Worm (Caenorhabditis elegans) whole organism, mixed stage, embryonic: Measurements from ENCODE around the gene acs-7.

Experiments used
- M03D4.4 ChIP-seq: sonication (generic microtip); optimal IDR thresholded peaks from 2 replicates; lab custom pipeline; 2017; ENCODE audit warnings: mild to moderate bottlenecking, missing genetic modification characterization, missing compliant biosample characterization
- ceh-39 ChIP-seq: fragments of 150-350 bp; optimal IDR thresholded peaks from 2 replicates; lab custom pipeline; 2014; ENCODE audit warnings: missing biosample characterization, missing genetic modification characterization
- ces-1 ChIP-seq: fragments of 150-350 bp; optimal IDR thresholded peaks from 2 replicates; lab custom pipeline; 2014; ENCODE audit warnings: missing biosample characterization, missing genetic modification reagents, missing genetic modification characterization
- nhr-12 ChIP-seq: fragments of 150-350 bp; optimal IDR thresholded peaks from 2 replicates; lab custom pipeline; 2014; ENCODE audit warnings: missing biosample characterization, missing genetic modification characterization
- snpc-4 ChIP-seq: fragments of 150-350 bp; optimal IDR thresholded peaks from 2 replicates; lab custom pipeline; 2014; ENCODE audit warnings: missing biosample characterization, missing genetic modification characterization
- sptf-1 ChIP-seq: sonication (generic microtip); optimal IDR thresholded peaks from 2 replicates; lab custom pipeline; 2017; ENCODE audit warnings: mild to moderate bottlenecking, missing genetic modification characterization, moderate library complexity, missing compliant biosample characterization

DNA sequence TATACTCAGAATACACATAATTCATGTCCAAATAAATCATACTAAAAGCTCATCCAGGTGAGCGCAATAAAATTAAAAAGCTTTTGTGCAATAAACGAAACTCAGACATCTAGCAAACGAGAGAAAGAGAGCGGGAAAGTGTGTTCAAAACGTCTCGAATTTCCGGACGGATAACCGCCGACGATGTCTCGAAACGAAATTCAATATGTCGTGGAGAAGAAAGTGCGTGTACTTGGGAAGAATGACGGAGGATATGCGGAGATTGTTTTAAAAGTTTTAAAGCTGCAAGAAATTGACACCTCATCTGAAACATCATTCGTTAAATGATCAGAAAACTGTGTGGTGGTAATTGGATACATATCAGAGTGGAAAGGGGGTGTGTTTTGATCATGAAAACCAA is 22.9 kb downstream of the acs-7 start:
- TF ChIP-seq ceh-39 (no peak), sptf-1 (no peak), M03D4.4 (no peak), nhr-12 (tag; lab: Kevin White, UChicago) (no peak), ces-1 (GFP tag; lab: Kevin White, UChicago) (no peak), snpc-4 (tag; lab: Kevin White, UChicago) (no peak)
